Worm (Caenorhabditis elegans) whole organism, early embryonic: ENCODE measurements around the gene smu-2.

Experiments used
- F13C5.2 ChIP-seq: sonication (generic microtip); optimal IDR thresholded peaks from 2 replicates; lab custom pipeline; 2017; ENCODE audit warnings: mild to moderate bottlenecking, missing genetic modification characterization, inconsistent platforms, missing compliant biosample characterization
- ama-1 ChIP-seq: fragments of 150-350 bp; optimal IDR thresholded peaks from 2 replicates; lab custom pipeline; 2014
- ets-7 ChIP-seq: sonication (generic microtip); optimal IDR thresholded peaks from 2 replicates; lab custom pipeline; 2016; ENCODE audit warnings: missing genotype, missing genetic modification characterization, missing compliant biosample characterization
- flt-1 ChIP-seq: fragments of 200-800 bp; sonication (Bioruptor generic); IDR thresholded peaks from 2 replicates; pipeline ENCODE4 v1.3.6; 2022; ENCODE audit warnings: missing genetic modification characterization, missing compliant biosample characterization
- tra-4 ChIP-seq: sonication (generic microtip); optimal IDR thresholded peaks from 2 replicates; lab custom pipeline; 2017; ENCODE audit warnings: missing genetic modification characterization, missing compliant biosample characterization

DNA sequence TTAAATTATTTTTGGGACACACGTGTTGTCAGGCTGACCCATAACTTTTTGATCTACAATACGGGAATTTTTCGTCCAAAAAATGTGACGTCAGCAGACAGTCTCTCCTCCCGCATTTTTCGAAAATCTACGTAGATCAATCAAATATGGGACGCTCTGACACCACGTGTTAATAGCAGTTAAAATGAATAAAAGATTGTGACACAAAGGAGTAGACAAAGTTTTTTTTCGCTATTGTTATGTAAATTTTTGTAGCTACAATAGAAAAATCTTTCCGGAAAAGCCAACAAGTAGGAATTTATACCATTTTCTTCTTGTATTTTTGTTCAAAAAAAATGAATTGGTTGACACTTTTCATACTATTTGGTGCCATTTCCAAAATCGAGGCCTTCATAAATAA is 40.8 kb upstream of the smu-2 start, which contains the start of gene C16C8.27:
- TF ChIP-seq ama-1 (lab: Kevin White, UChicago) (no peak), tra-4 (tag; lab: Kevin White, UChicago) (no peak), ets-7 (tag; lab: Kevin White, UChicago) (no peak), flt-1 (GFP tag; lab: Robert Waterston, UW) (no peak), F13C5.2 (tag; lab: Kevin White, UChicago) (no peak)
